Worm (Caenorhabditis elegans): Measurements from ENCODE around the gene R02E12.4.

DNA sequence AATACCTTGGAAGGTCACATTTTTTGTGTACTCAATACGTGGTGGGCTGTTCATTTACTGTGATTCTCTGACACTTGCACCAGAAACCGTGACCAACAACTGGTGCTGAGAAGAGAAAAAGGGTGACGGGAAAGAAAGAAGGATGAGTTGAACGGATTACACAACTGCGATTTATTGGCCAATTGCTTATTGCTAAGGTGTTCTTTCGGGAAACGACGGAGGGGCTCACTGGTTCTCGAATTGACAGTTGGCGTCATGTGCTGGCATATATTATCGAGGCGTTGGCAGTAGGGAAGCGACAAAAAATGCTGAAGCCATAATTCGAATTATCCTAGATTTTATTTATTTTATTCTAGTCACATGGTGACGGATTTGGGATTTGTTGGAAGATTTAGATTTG lies 31.0 kb upstream of the R02E12.4 start:
- no peak for TF ChIP-seq npax-4 (tag; optimal IDR thresholded peaks at IDR 0.05)
- TF ChIP-seq pat-9 (tag; optimal IDR thresholded peaks at IDR 0.05) = no peak

All from whole organism, late embryonic.